Worm (Caenorhabditis elegans) whole organism, L1 larva: ENCODE data around the gene F21H7.12.

Source experiments
- blmp-1 ChIP-seq: fragments of 150-350 bp; optimal IDR thresholded peaks from 2 replicates; lab custom pipeline; 2014; ENCODE audit warnings: missing biosample characterization, missing genetic modification characterization
- ceh-88 ChIP-seq: fragments of 200-800 bp; sonication (Bioruptor generic); IDR thresholded peaks from 2 replicates; pipeline ENCODE4 v1.3.6; 2022; ENCODE audit warnings: missing genetic modification characterization, missing compliant biosample characterization
- dpl-1 ChIP-seq, 3 experiments: fragments of 150-350 bp in 2 of 3; sonication (generic microtip) in 1 of 3; optimal IDR thresholded peaks; 2 replicates each; lab custom pipeline; 2014 to 2017; ENCODE audit warnings: missing biosample characterization in 3 of 3, missing genetic modification characterization in 3 of 3, missing genetic modification reagents in 3 of 3
- elt-3 ChIP-seq, 6 experiments: fragments of 150-350 bp in 1 of 6; sonication (generic microtip); optimal IDR thresholded peaks; 2 replicates each; lab custom pipeline; 2017 to 2018; ENCODE audit warnings: missing biosample characterization in 6 of 6, missing genetic modification characterization in 6 of 6, inconsistent platforms in 1 of 6
- fos-1 ChIP-seq: fragments of 150-350 bp; optimal IDR thresholded peaks from 2 replicates; lab custom pipeline; 2014; ENCODE audit warnings: missing biosample characterization, missing genetic modification characterization
- hpl-2 ChIP-seq: fragments of 150-350 bp; optimal IDR thresholded peaks from 2 replicates; lab custom pipeline; 2014; ENCODE audit warnings: missing biosample characterization, missing genetic modification reagents, missing genetic modification characterization
- lin-39 ChIP-seq: fragments of 150-350 bp; optimal IDR thresholded peaks from 2 replicates; lab custom pipeline; 2014; ENCODE audit warnings: missing biosample characterization, missing genetic modification reagents, missing genetic modification characterization
- nhr-11 ChIP-seq: fragments of 150-350 bp; optimal IDR thresholded peaks from 2 replicates; lab custom pipeline; 2014; ENCODE audit warnings: missing biosample characterization, missing genetic modification characterization
- nhr-19 ChIP-seq: fragments of 200-800 bp; sonication (Bioruptor generic); conservative IDR thresholded peaks from 2 replicates; pipeline ENCODE4 v1.3.6; 2022; ENCODE audit warnings: missing genetic modification characterization, missing compliant biosample characterization
- snu-23 ChIP-seq: sonication (generic microtip); optimal IDR thresholded peaks from 2 replicates; lab custom pipeline; 2016; ENCODE audit warnings: missing genetic modification characterization, missing compliant biosample characterization
- tbx-2 ChIP-seq: sonication (generic microtip); optimal IDR thresholded peaks from 2 replicates; lab custom pipeline; 2016; ENCODE audit warnings: missing genetic modification characterization, missing compliant biosample characterization
- tlp-1 ChIP-seq: fragments of 150-350 bp; optimal IDR thresholded peaks from 2 replicates; lab custom pipeline; 2014; ENCODE audit warnings: missing biosample characterization, missing genetic modification characterization
- vab-15 ChIP-seq: sonication (generic microtip); optimal IDR thresholded peaks from 2 replicates; lab custom pipeline; 2017; ENCODE audit warnings: missing genotype, mild to moderate bottlenecking, missing genetic modification characterization, missing compliant biosample characterization
- zag-1 ChIP-seq: fragments of 150-350 bp; optimal IDR thresholded peaks from 2 replicates; lab custom pipeline; 2014; ENCODE audit warnings: missing biosample characterization, missing genetic modification characterization

ce11 chrV:16259684-16260083 is 29.7 kb downstream of the F21H7.12 start, which contains the start of gene nhr-127:
- TF ChIP-seq tlp-1 (tag; lab: Kevin White, UChicago) (no peak), snu-23 (no peak), zag-1 (tag; lab: Kevin White, UChicago) (no peak), nhr-19 (GFP tag; lab: Robert Waterston, UW) (no peak), hpl-2 (GFP tag; lab: Kevin White, UChicago) (no peak), nhr-11 (tag; lab: Kevin White, UChicago) (no peak), elt-3 (tag; optimal IDR thresholded peaks at IDR 0.05; lab: Kevin White, UChicago) (no peak), lin-39 (tag; lab: Kevin White, UChicago) (no peak), fos-1 (tag; lab: Kevin White, UChicago) (no peak), dpl-1 (GFP tag; optimal IDR thresholded peaks at IDR 0.05; lab: Kevin White, UChicago) (no peak), tbx-2 (tag; lab: Kevin White, UChicago) (no peak), ceh-88 (GFP tag; lab: Robert Waterston, UW) (no peak), vab-15 (tag; lab: Kevin White, UChicago) (no peak), blmp-1 (no peak)
